Worm (Caenorhabditis elegans) whole organism, L1 larva: ENCODE measurements around the gene pqn-96.

Source experiments
- aly-2 ChIP-seq: fragments of 150-350 bp; optimal IDR thresholded peaks from 2 replicates; lab custom pipeline; 2014; ENCODE audit warnings: missing biosample characterization, missing genetic modification characterization
- ceh-8 ChIP-seq: fragments of 200-800 bp; sonication (Bioruptor generic); optimal IDR thresholded peaks from 2 replicates; lab custom pipeline; 2018; ENCODE audit warnings: mild to moderate bottlenecking, missing genetic modification characterization, moderate library complexity, missing compliant biosample characterization
- fos-1 ChIP-seq: fragments of 150-350 bp; optimal IDR thresholded peaks from 2 replicates; lab custom pipeline; 2014; ENCODE audit warnings: missing biosample characterization, missing genetic modification characterization
- isw-1 ChIP-seq: fragments of 200-800 bp; sonication (Bioruptor generic); IDR thresholded peaks from 2 replicates; pipeline ENCODE4 v1.3.6; 2022; ENCODE audit warnings: missing genetic modification characterization, missing compliant biosample characterization
- jun-1 ChIP-seq: fragments of 150-350 bp; optimal IDR thresholded peaks from 2 replicates; lab custom pipeline; 2014; ENCODE audit warnings: missing biosample characterization, missing genetic modification reagents, missing genetic modification characterization
- mab-9 ChIP-seq: fragments of 200-800 bp; sonication (Bioruptor generic); IDR thresholded peaks from 2 replicates; pipeline ENCODE4 v1.3.6; 2022; ENCODE audit warnings: missing genetic modification reagents, missing genetic modification characterization, missing compliant biosample characterization
- skn-1 ChIP-seq: fragments of 150-350 bp; optimal IDR thresholded peaks from 2 replicates; lab custom pipeline; 2014; ENCODE audit warnings: missing biosample characterization, missing genetic modification characterization
- snpc-4 ChIP-seq: fragments of 150-350 bp; optimal IDR thresholded peaks from 2 replicates; lab custom pipeline; 2014; ENCODE audit warnings: missing biosample characterization, missing genetic modification characterization

ce11 chrIII:8446061-8446460, 6.8 kb upstream of the pqn-96 start:
- TF ChIP-seq aly-2 (tag; lab: Kevin White, UChicago) (no peak), isw-1 (GFP tag; lab: Robert Waterston, UW) (no peak), skn-1 (tag; lab: Kevin White, UChicago) (no peak), snpc-4 (tag; lab: Kevin White, UChicago) (no peak), fos-1 (tag; lab: Kevin White, UChicago) (no peak), ceh-8 (no peak), jun-1 (tag; lab: Kevin White, UChicago) (no peak), mab-9 (GFP tag; lab: Robert Waterston, UW) (no peak)
